Fruit fly (Drosophila melanogaster): ENCODE data around the gene Elp1.

The Elp1 gene

DNA sequence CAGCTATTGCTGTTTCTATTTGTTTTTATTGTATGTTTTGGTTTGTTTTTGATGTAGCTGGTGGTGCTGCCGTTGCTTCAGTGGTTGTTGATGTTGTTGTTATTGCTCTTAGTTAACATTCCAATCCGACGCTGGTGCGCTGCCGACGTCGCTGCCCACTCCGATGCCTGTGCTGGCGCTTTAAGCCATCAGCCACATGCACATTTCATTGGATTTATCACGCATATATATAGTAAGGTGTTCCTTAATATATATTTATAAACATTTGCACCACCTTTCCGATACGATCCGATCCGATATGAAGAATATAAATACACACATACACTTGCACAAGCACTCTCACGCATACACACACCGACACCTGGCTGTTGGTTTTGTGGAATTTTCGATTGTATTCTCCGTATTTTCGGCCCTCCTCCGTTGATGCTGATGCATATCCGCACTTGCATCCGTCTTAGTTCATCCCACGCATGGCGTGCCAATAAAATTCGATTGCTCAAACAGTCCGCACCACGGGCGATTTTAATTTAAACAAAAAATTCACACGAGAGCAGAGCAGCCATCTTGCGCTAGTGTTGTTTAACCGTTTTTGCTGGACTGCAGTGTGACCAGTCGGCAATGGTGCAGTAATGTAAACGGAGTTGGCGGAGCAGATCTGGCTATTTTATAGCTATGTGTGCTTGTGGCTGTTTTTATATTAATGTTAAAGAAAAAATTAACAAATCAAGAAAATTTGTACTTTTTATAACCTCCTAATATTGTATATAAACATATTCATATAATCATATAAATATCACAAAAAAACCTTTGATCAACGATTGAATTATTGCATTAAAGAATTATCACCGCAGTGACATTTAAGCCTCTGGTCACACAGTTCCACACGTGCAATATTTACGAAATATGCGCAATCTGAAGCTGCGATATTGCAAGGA, at the start of gene Elp1, which contains the start of gene Csk (continued):
- TF ChIP-seq ro (GFP tag; IDR thresholded peaks at IDR 0.05) (no peak), CG6791 (GFP tag; IDR thresholded peaks at IDR 0.05; ENCODE audit: partially characterized antibody) (no peak; the same call in 2 of the 3 replicates), Myb (GFP tag; optimal IDR thresholded peaks at IDR 0.05) (peak; percentile 14), ems (GFP tag; optimal IDR thresholded peaks at IDR 0.05) (peak; percentile 0), CG15011 (GFP tag; optimal IDR thresholded peaks at IDR 0.05) (peak; percentile 26), gce (GFP tag; IDR thresholded peaks at IDR 0.05) (no peak), bsh (GFP tag; optimal IDR thresholded peaks at IDR 0.05) (peak in 1 of 2 experiments; percentile 40), tio (GFP tag; optimal IDR thresholded peaks at IDR 0.05) (no peak), vnd (GFP tag; IDR thresholded peaks at IDR 0.05; ENCODE audit: partially characterized antibody) (no peak), gro (GFP tag; optimal IDR thresholded peaks at IDR 0.05) (peak; percentile 48), ab (GFP tag; optimal IDR thresholded peaks at IDR 0.05) (peak; percentile 23), ac (GFP tag; optimal IDR thresholded peaks at IDR 0.05) (no peak), PHDP (tag; optimal IDR thresholded peaks at IDR 0.05) (peak; percentile 52), Tbp (GFP tag; optimal IDR thresholded peaks at IDR 0.05) (no peak), CG6689 (GFP tag; IDR thresholded peaks at IDR 0.05) (no peak), gsb-n (tag; optimal IDR thresholded peaks at IDR 0.05) (peak; percentile 43), klu (GFP tag; IDR thresholded peaks at IDR 0.05) (no peak), H15 (GFP tag; IDR thresholded peaks at IDR 0.05) (no peak), gem (tag; optimal IDR thresholded peaks at IDR 0.05) (peak; percentile 74), CG31441 (GFP tag; IDR thresholded peaks at IDR 0.05) (peak; percentile 66; the same call in 1 of the 2 replicates), CG6254 (GFP tag; optimal IDR thresholded peaks at IDR 0.05) (no peak), Taf1 (GFP tag; IDR thresholded peaks at IDR 0.05) (no peak), CG2116 (GFP tag; optimal IDR thresholded peaks at IDR 0.05) (peak; percentile 71), pita (GFP tag; optimal IDR thresholded peaks at IDR 0.05) (no peak), CG13123 (GFP tag; optimal IDR thresholded peaks at IDR 0.05) (peak; percentile 62), Gsc (GFP tag; IDR thresholded peaks at IDR 0.05) (no peak), CG17912 (GFP tag; optimal IDR thresholded peaks at IDR 0.05) (peak; percentile 12), Sry-β (GFP tag; optimal IDR thresholded peaks at IDR 0.05) (peak; percentile 95), Neu2 (GFP tag; optimal IDR thresholded peaks at IDR 0.05; ENCODE audit: borderline replicate concordance) (no peak), trh (GFP tag; optimal IDR thresholded peaks at IDR 0.05) (no peak), CG42726 (GFP tag; IDR thresholded peaks at IDR 0.05; ENCODE audit: partially characterized antibody) (no peak), fu2 (GFP tag; optimal IDR thresholded peaks at IDR 0.05) (peak; percentile 19), CG6813 (GFP tag; optimal IDR thresholded peaks at IDR 0.05) (no peak), cwo (GFP tag; optimal IDR thresholded peaks at IDR 0.05) (peak; percentile 61), CG10209 (GFP tag; optimal IDR thresholded peaks at IDR 0.05) (peak; percentile 52), CG11723 (GFP tag; optimal IDR thresholded peaks at IDR 0.05) (peak; percentile 21), tap (tag; optimal IDR thresholded peaks at IDR 0.05) (no peak), exex (tag; optimal IDR thresholded peaks at IDR 0.05) (peak; percentile 16), Opbp (GFP tag; IDR thresholded peaks at IDR 0.05; ENCODE audit: partially characterized antibody) (0 out of 3 replicates have a peak, but pooled peaks have one; percentile 12), Fer1 (GFP tag; optimal IDR thresholded peaks at IDR 0.05) (peak; percentile 60), Oaz (GFP tag; IDR thresholded peaks at IDR 0.05) (no peak), Bgb (GFP tag; IDR thresholded peaks at IDR 0.05; ENCODE audit: partially characterized antibody) (peak; percentile 30; the same call in 1 of the 2 replicates), fd3F (GFP tag; optimal IDR thresholded peaks at IDR 0.05) (peak; percentile 19), CG2875 (GFP tag; optimal IDR thresholded peaks at IDR 0.05) (no peak), danr (GFP tag; IDR thresholded peaks at IDR 0.05) (no peak), usp (GFP tag; optimal IDR thresholded peaks at IDR 0.05) (no peak), Side (GFP tag; optimal IDR thresholded peaks at IDR 0.05) (no peak), pb (GFP tag; optimal IDR thresholded peaks at IDR 0.05) (no peak)
